Worm (Caenorhabditis elegans) whole organism, L3 larva: Measurements from ENCODE around the gene Y62H9A.4.

Source experiments
- ama-1 ChIP-seq: fragments of 150-350 bp; optimal IDR thresholded peaks from 2 replicates; lab custom pipeline; 2018
- ceh-82 ChIP-seq: fragments of 150-350 bp; optimal IDR thresholded peaks from 2 replicates; lab custom pipeline; 2014; ENCODE audit warnings: missing biosample characterization, missing genetic modification characterization
- elt-3 ChIP-seq, 3 experiments: fragments of 150-350 bp in 1 of 3; sonication (generic microtip) in 2 of 3; optimal IDR thresholded peaks; 2 replicates in 2 of 3; 4 replicates in 1 of 3; lab custom pipeline; 2014 to 2017; ENCODE audit warnings: missing biosample characterization in 3 of 3, missing genetic modification characterization in 3 of 3
- fkh-10 ChIP-seq: sonication (generic microtip); optimal IDR thresholded peaks from 2 replicates; lab custom pipeline; 2017; ENCODE audit warnings: missing biosample characterization, missing genetic modification reagents, missing genetic modification characterization
- lin-39 ChIP-seq: fragments of 150-350 bp; optimal IDR thresholded peaks from 2 replicates; lab custom pipeline; 2018; ENCODE audit warnings: missing biosample characterization, missing genetic modification reagents, missing genetic modification characterization
- nhr-23 ChIP-seq: fragments of 150-350 bp; optimal IDR thresholded peaks from 2 replicates; lab custom pipeline; 2014; ENCODE audit warnings: missing biosample characterization, missing genetic modification reagents, missing genetic modification characterization
- nhr-237 ChIP-seq: fragments of 150-350 bp; optimal IDR thresholded peaks from 2 replicates; lab custom pipeline; 2014; ENCODE audit warnings: missing biosample characterization, missing genetic modification characterization
- nhr-25 ChIP-seq: sonication (generic microtip); optimal IDR thresholded peaks from 2 replicates; lab custom pipeline; 2017; ENCODE audit warnings: missing biosample characterization, missing genetic modification characterization
- nhr-76 ChIP-seq: fragments of 150-350 bp; sonication (generic microtip); optimal IDR thresholded peaks from 5 replicates; lab custom pipeline; 2014; ENCODE audit warnings: missing biosample characterization, missing genetic modification characterization
- snpc-4 ChIP-seq: fragments of 150-350 bp; optimal IDR thresholded peaks from 2 replicates; lab custom pipeline; 2014; ENCODE audit warnings: missing biosample characterization, missing genetic modification characterization
- unc-62 ChIP-seq: fragments of 150-350 bp; sonication (generic microtip); optimal IDR thresholded peaks from 4 replicates; lab custom pipeline; 2014; ENCODE audit warnings: missing biosample characterization, missing genetic modification reagents, missing genetic modification characterization
- zag-1 ChIP-seq: fragments of 150-350 bp; optimal IDR thresholded peaks from 2 replicates; lab custom pipeline; 2014; ENCODE audit warnings: missing biosample characterization, missing genetic modification characterization
- ztf-11 ChIP-seq: fragments of 150-350 bp; optimal IDR thresholded peaks from 2 replicates; lab custom pipeline; 2014; ENCODE audit warnings: missing biosample characterization, missing genetic modification characterization

DNA sequence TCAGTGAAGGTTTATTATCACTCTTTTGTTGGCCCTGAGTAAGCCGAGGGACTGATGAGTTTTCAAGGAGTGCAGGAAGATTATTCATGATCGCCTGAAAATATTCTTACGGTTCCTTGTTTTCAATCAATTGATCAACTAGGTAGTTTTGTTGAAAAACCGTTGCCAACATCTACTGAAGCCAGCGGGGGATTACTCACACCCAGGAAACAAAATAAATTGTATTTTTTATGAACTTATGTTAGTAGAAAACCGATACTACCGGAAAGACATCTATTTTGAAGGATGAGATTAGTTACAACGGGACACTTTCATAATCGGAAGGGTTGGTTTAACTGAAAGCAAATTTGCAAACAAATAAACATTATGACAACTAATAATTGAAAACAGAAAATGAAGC is 1.8 kb upstream of the Y62H9A.4 start, which contains the start of gene Y62H9A.2:
- no peak for TF ChIP-seq ceh-82 (tag; lab: Kevin White, UChicago)
- TF ChIP-seq nhr-237 (tag; lab: Kevin White, UChicago) = no peak
- TF ChIP-seq ama-1 (lab: Kevin White, UChicago) = no peak
- TF ChIP-seq fkh-10 (GFP tag; lab: Kevin White, UChicago) = no peak
- no peak for TF ChIP-seq nhr-23 (tag; lab: Kevin White, UChicago)
- no peak for TF ChIP-seq zag-1 (tag; lab: Kevin White, UChicago)
- TF ChIP-seq nhr-76 (tag; lab: Kevin White, UChicago) = no peak
- TF ChIP-seq elt-3 (tag; optimal IDR thresholded peaks at IDR 0.05; lab: Kevin White, UChicago) = no peak
- no peak for TF ChIP-seq snpc-4 (tag; lab: Kevin White, UChicago)
- no peak for TF ChIP-seq ztf-11 (tag; lab: Kevin White, UChicago)
- TF ChIP-seq unc-62 = no peak
- TF ChIP-seq nhr-25 (tag; lab: Kevin White, UChicago) = no peak
- no peak for TF ChIP-seq lin-39 (tag; lab: Kevin White, UChicago)
